Worm (Caenorhabditis elegans) whole organism, L4 larva: ENCODE measurements around the gene nas-4.

Experiments
- T20F7.1 ChIP-seq: fragments of 200-800 bp; sonication (Bioruptor generic); optimal IDR thresholded peaks from 2 replicates; lab custom pipeline; 2018; ENCODE audit warnings: mild to moderate bottlenecking, missing genetic modification characterization, missing compliant biosample characterization
- ZK546.5 ChIP-seq, 2 experiments: sonication (generic microtip); optimal IDR thresholded peaks; 2 replicates each; lab custom pipeline; 2017; ENCODE audit warnings: missing biosample characterization in 2 of 2, missing genetic modification characterization in 2 of 2
- ama-1 ChIP-seq: fragments of 150-350 bp; optimal IDR thresholded peaks from 2 replicates; lab custom pipeline; 2014; ENCODE audit warnings: inconsistent platforms, mixed read lengths
- attf-4 ChIP-seq: sonication (generic microtip); optimal IDR thresholded peaks from 3 replicates; lab custom pipeline; 2017; ENCODE audit warnings: missing biosample characterization, missing genetic modification characterization
- ceh-28 ChIP-seq: fragments of 150-350 bp; optimal IDR thresholded peaks from 2 replicates; lab custom pipeline; 2014; ENCODE audit warnings: missing biosample characterization, missing genetic modification reagents, missing genetic modification characterization
- ceh-44 ChIP-seq: fragments of 200-800 bp; sonication (Bioruptor generic); IDR thresholded peaks from 2 replicates; pipeline ENCODE4 v1.3.6; 2022; ENCODE audit warnings: missing genetic modification reagents, missing genetic modification characterization, missing compliant biosample characterization
- daf-16 ChIP-seq, 3 experiments: sonication (generic microtip); optimal IDR thresholded peaks; 2 replicates each; lab custom pipeline; 2016 to 2017; ENCODE audit warnings: missing genetic modification characterization in 3 of 3, missing genetic modification reagents in 3 of 3, mild to moderate bottlenecking in 2 of 3, missing compliant biosample characterization in 2 of 3, missing biosample characterization in 1 of 3, moderate library complexity in 1 of 3
- daf-8 ChIP-seq: fragments of 200-800 bp; sonication (Bioruptor generic); IDR thresholded peaks from 2 replicates; pipeline ENCODE4 v1.3.6; 2022; ENCODE audit warnings: missing genetic modification characterization, missing compliant biosample characterization
- dmd-6 ChIP-seq: fragments of 200-800 bp; sonication (Bioruptor generic); IDR thresholded peaks from 2 replicates; pipeline ENCODE4 v1.3.6; 2022; ENCODE audit warnings: missing genetic modification reagents, missing genetic modification characterization, missing compliant biosample characterization
- dmd-8 ChIP-seq: fragments of 200-800 bp; sonication (Bioruptor generic); IDR thresholded peaks from 2 replicates; pipeline ENCODE4 v1.3.6; 2022; ENCODE audit warnings: missing genetic modification characterization, missing compliant biosample characterization
- dmd-9 ChIP-seq: fragments of 200-800 bp; sonication (Bioruptor generic); IDR thresholded peaks from 2 replicates; pipeline ENCODE4 v1.3.6; 2022; ENCODE audit warnings: missing genetic modification reagents, missing genetic modification characterization, missing compliant biosample characterization
- dpl-1 ChIP-seq: fragments of 150-350 bp; optimal IDR thresholded peaks from 2 replicates; lab custom pipeline; 2014; ENCODE audit warnings: missing biosample characterization, missing genetic modification reagents, missing genetic modification characterization
- duxl-1 ChIP-seq: sonication (generic microtip); optimal IDR thresholded peaks from 2 replicates; lab custom pipeline; 2016; ENCODE audit warnings: mild to moderate bottlenecking, missing genetic modification characterization, moderate library complexity, missing compliant biosample characterization; ENCODE audit not compliant: poor library complexity
- dve-1 ChIP-seq: sonication (generic microtip); optimal IDR thresholded peaks from 2 replicates; lab custom pipeline; 2017; ENCODE audit warnings: antibody characterized with exemption, mild to moderate bottlenecking, missing genetic modification characterization, missing compliant biosample characterization; ENCODE audit not compliant: insufficient read depth
- egl-27 ChIP-seq: sonication (generic microtip); optimal IDR thresholded peaks from 3 replicates; lab custom pipeline; 2017; ENCODE audit warnings: missing biosample characterization, missing genetic modification reagents, missing genetic modification characterization
- lim-7 ChIP-seq: fragments of 200-800 bp; sonication (Bioruptor generic); IDR thresholded peaks from 2 replicates; pipeline ENCODE4 v1.3.6; 2022; ENCODE audit warnings: missing genetic modification characterization, missing compliant biosample characterization
- lin-15B ChIP-seq: fragments of 150-350 bp; sonication (generic microtip); optimal IDR thresholded peaks from 3 replicates; lab custom pipeline; 2014; ENCODE audit warnings: missing biosample characterization, missing genetic modification characterization
- lin-38 ChIP-seq: fragments of 200-800 bp; sonication (Bioruptor generic); IDR thresholded peaks from 2 replicates; pipeline ENCODE4 v1.3.6; 2022; ENCODE audit warnings: missing genetic modification reagents, missing genetic modification characterization, missing compliant biosample characterization
- lir-3 ChIP-seq: sonication (generic microtip); optimal IDR thresholded peaks from 2 replicates; lab custom pipeline; 2016; ENCODE audit warnings: mild to moderate bottlenecking, missing genetic modification characterization, missing compliant biosample characterization
- mdl-1 ChIP-seq, 2 experiments: fragments of 150-350 bp in 1 of 2; sonication (generic microtip) in 1 of 2; optimal IDR thresholded peaks; 2 replicates each; lab custom pipeline; 2014 to 2017; ENCODE audit warnings: missing biosample characterization in 2 of 2, missing genetic modification characterization in 2 of 2
- mdt-29 ChIP-seq: fragments of 200-800 bp; sonication (Bioruptor generic); IDR thresholded peaks from 2 replicates; pipeline ENCODE4 v1.3.6; 2022; ENCODE audit warnings: missing genetic modification reagents, missing genetic modification characterization, missing compliant biosample characterization
- mep-1 ChIP-seq: fragments of 150-350 bp; sonication (generic microtip); optimal IDR thresholded peaks from 3 replicates; lab custom pipeline; 2014; ENCODE audit warnings: missing biosample characterization, missing genetic modification characterization
- mxl-3 ChIP-seq: fragments of 200-800 bp; sonication (Bioruptor generic); optimal IDR thresholded peaks from 2 replicates; lab custom pipeline; 2018; ENCODE audit warnings: mild to moderate bottlenecking, missing genetic modification characterization, missing compliant biosample characterization
- nhr-102 ChIP-seq: sonication (generic microtip); optimal IDR thresholded peaks from 2 replicates; lab custom pipeline; 2016; ENCODE audit warnings: mild to moderate bottlenecking, missing genetic modification characterization, moderate library complexity, missing compliant biosample characterization
- nhr-11 ChIP-seq: fragments of 150-350 bp; optimal IDR thresholded peaks from 2 replicates; lab custom pipeline; 2014; ENCODE audit warnings: missing biosample characterization, missing genetic modification characterization
- nhr-111 ChIP-seq: fragments of 200-800 bp; sonication (Bioruptor generic); optimal IDR thresholded peaks from 2 replicates; lab custom pipeline; 2018; ENCODE audit warnings: mild to moderate bottlenecking, missing genetic modification characterization, missing compliant biosample characterization
- nhr-25 ChIP-seq: sonication (generic microtip); optimal IDR thresholded peaks from 2 replicates; lab custom pipeline; 2017; ENCODE audit warnings: missing genetic modification characterization, mild to moderate bottlenecking, missing compliant biosample characterization, antibody characterized with exemption, moderate library complexity, borderline replicate concordance; ENCODE audit not compliant: insufficient read depth
- nhr-28 ChIP-seq: fragments of 150-350 bp; optimal IDR thresholded peaks from 2 replicates; lab custom pipeline; 2014; ENCODE audit warnings: missing biosample characterization, missing genetic modification characterization
- nhr-6 ChIP-seq: fragments of 150-350 bp; optimal IDR thresholded peaks from 2 replicates; lab custom pipeline; 2014; ENCODE audit warnings: missing biosample characterization, missing genetic modification characterization
- nhr-76 ChIP-seq: fragments of 150-350 bp; optimal IDR thresholded peaks from 2 replicates; lab custom pipeline; 2014; ENCODE audit warnings: missing biosample characterization, missing genetic modification characterization
- nhr-77 ChIP-seq: fragments of 150-350 bp; optimal IDR thresholded peaks from 2 replicates; lab custom pipeline; 2014; ENCODE audit warnings: missing biosample characterization, missing genetic modification characterization
- pha-4 ChIP-seq, 2 experiments: fragments of 150-350 bp in 1 of 2; fragments of 200-800 bp in 1 of 2; sonication (Bioruptor generic) in 1 of 2; IDR thresholded peaks in 1 of 2; optimal IDR thresholded peaks in 1 of 2; 2 replicates each; pipeline versions ENCODE4 v1.3.6 to Lab custom; 2014 to 2022; ENCODE audit warnings: missing genetic modification characterization in 2 of 2, missing genetic modification reagents in 2 of 2, missing biosample characterization in 1 of 2, missing compliant biosample characterization in 1 of 2
- php-3 ChIP-seq: fragments of 200-800 bp; sonication (Bioruptor generic); IDR thresholded peaks from 2 replicates; pipeline ENCODE4 v1.3.6; 2022; ENCODE audit warnings: missing genetic modification reagents, missing genetic modification characterization, missing compliant biosample characterization
- skn-1 ChIP-seq: fragments of 150-350 bp; optimal IDR thresholded peaks from 2 replicates; lab custom pipeline; 2014; ENCODE audit warnings: missing biosample characterization, missing genetic modification characterization
- snpc-1.2 ChIP-seq: fragments of 200-800 bp; sonication (Bioruptor generic); IDR thresholded peaks from 2 replicates; pipeline ENCODE4 v1.3.6; 2022; ENCODE audit warnings: missing genetic modification reagents, missing genetic modification characterization, missing compliant biosample characterization
- snpc-4 ChIP-seq: fragments of 150-350 bp; optimal IDR thresholded peaks from 2 replicates; lab custom pipeline; 2014; ENCODE audit warnings: missing biosample characterization, missing genetic modification characterization
- tag-97 ChIP-seq: fragments of 200-800 bp; sonication (Bioruptor generic); IDR thresholded peaks from 2 replicates; pipeline ENCODE4 v1.3.6; 2022; ENCODE audit warnings: missing genetic modification characterization, missing compliant biosample characterization
- unc-62 ChIP-seq, 3 experiments: fragments of 150-350 bp in 1 of 3; sonication (generic microtip); optimal IDR thresholded peaks in 2 of 3; peaks in 1 of 3; 1 replicate in 1 of 3; 2 replicates in 2 of 3; lab custom pipeline; 2014 to 2017; ENCODE audit warnings: missing biosample characterization in 3 of 3, missing genetic modification characterization in 3 of 3, missing genetic modification reagents in 3 of 3, missing genotype in 1 of 3
- vab-7 ChIP-seq: fragments of 200-800 bp; sonication (Bioruptor generic); IDR thresholded peaks from 2 replicates; pipeline ENCODE4 v1.3.6; 2022; ENCODE audit warnings: missing genetic modification reagents, missing genetic modification characterization, missing compliant biosample characterization
- zfp-2 ChIP-seq: sonication (generic microtip); optimal IDR thresholded peaks from 2 replicates; lab custom pipeline; 2016; ENCODE audit warnings: mild to moderate bottlenecking, missing genetic modification characterization, missing compliant biosample characterization
- zfp-3 ChIP-seq: fragments of 200-800 bp; sonication (Bioruptor generic); conservative IDR thresholded peaks from 2 replicates; pipeline ENCODE4 v1.3.6; 2022; ENCODE audit warnings: missing genetic modification reagents, missing genetic modification characterization, missing compliant biosample characterization
- zip-2 ChIP-seq: fragments of 150-350 bp; optimal IDR thresholded peaks from 2 replicates; lab custom pipeline; 2014; ENCODE audit warnings: missing biosample characterization, missing genetic modification characterization
- ztf-7 ChIP-seq: fragments of 150-350 bp; optimal IDR thresholded peaks from 2 replicates; lab custom pipeline; 2014; ENCODE audit warnings: missing biosample characterization, missing genetic modification characterization

Gene nas-4

ce11 chrIII:6431766-6432228, 16.3 kb upstream of the nas-4 start, which contains the start of the genes mrps-17 and txdc-9 (continued):
- TF ChIP-seq tag-97 (GFP tag; lab: Robert Waterston, UW), result no peak
- TF ChIP-seq, all 104 proteins: peak for 19

- TF ChIP-seq daf-8 (no peak), snpc-1.2 (no peak), daf-16 (GFP tag; optimal IDR thresholded peaks at IDR 0.05; lab: Kevin White, UChicago) (no peak), daf-16 (tag; optimal IDR thresholded peaks at IDR 0.05; lab: Kevin White, UChicago) (no peak), ZK546.5 (tag; optimal IDR thresholded peaks at IDR 0.05; lab: Kevin White, UChicago) (no peak)
Measured at ce11 chrIII:6430834-6431233, 15.4 kb upstream of the nas-4 start, which contains the start of gene popl-1. Gene popl-1, minus strand, starts transcription at chrIII:6430934.

ce11 chrIII:6427205-6427604, 11.7 kb upstream of the nas-4 start, which contains the start of gene C05D11.8:
Gene C05D11.8, minus strand, starts transcription at chrIII:6427305.
- TF ChIP-seq lin-15B (tag; lab: Kevin White, UChicago), result no peak
- no peak for TF ChIP-seq duxl-1 (tag; lab: Kevin White, UChicago)
- no peak for TF ChIP-seq nhr-11 (tag; lab: Kevin White, UChicago)
- no peak for TF ChIP-seq lin-38 (GFP tag; lab: Robert Waterston, UW)
- TF ChIP-seq dmd-9 (GFP tag; lab: Robert Waterston, UW), result no peak
- TF ChIP-seq mep-1 (tag; lab: Kevin White, UChicago), result no peak
- TF ChIP-seq php-3 (GFP tag; lab: Robert Waterston, UW), result no peak
- no peak for TF ChIP-seq ztf-7 (tag; lab: Kevin White, UChicago)
- no peak for TF ChIP-seq nhr-6 (tag; lab: Kevin White, UChicago)
- no peak for TF ChIP-seq lim-7 (GFP tag; lab: Robert Waterston, UW)
- TF ChIP-seq zfp-2 (tag; lab: Kevin White, UChicago), result no peak
- TF ChIP-seq ama-1, result no peak
- no peak for TF ChIP-seq mdt-29 (GFP tag; lab: Robert Waterston, UW)
- no peak for TF ChIP-seq ceh-28 (tag; lab: Kevin White, UChicago)
- TF ChIP-seq dve-1 (tag; lab: Kevin White, UChicago), result no peak
- TF ChIP-seq pha-4 (GFP tag; IDR thresholded peaks at IDR 0.05; lab: Robert Waterston, UW), result no peak
- no peak for TF ChIP-seq pha-4 (tag; optimal IDR thresholded peaks at IDR 0.05; lab: Kevin White, UChicago)
- no peak for TF ChIP-seq nhr-25 (tag; lab: Kevin White, UChicago)
- no peak for TF ChIP-seq vab-7 (GFP tag; lab: Robert Waterston, UW)
- TF ChIP-seq attf-4 (tag; lab: Kevin White, UChicago), result no peak
- TF ChIP-seq, all 104 proteins: peak for 0

- TF ChIP-seq skn-1 (tag; lab: Kevin White, UChicago) (no peak), nhr-111 (no peak), unc-62 (GFP tag; optimal IDR thresholded peaks at IDR 0.05 in 1 of 2; lab: Kevin White, UChicago) (peak in 1 of 2 experiments; percentile 94), unc-62 (tag; optimal IDR thresholded peaks at IDR 0.05; lab: Kevin White, UChicago) (no peak), tag-97 (GFP tag; lab: Robert Waterston, UW) (no peak), ztf-7 (tag; lab: Kevin White, UChicago) (no peak), zip-2 (tag; lab: Kevin White, UChicago) (no peak), nhr-76 (no peak), zfp-3 (GFP tag; lab: Robert Waterston, UW) (no peak), nhr-102 (no peak), vab-7 (GFP tag; lab: Robert Waterston, UW) (no peak), T20F7.1 (peak; percentile 59), nhr-28 (tag; lab: Kevin White, UChicago) (peak; percentile 73), lir-3 (tag; lab: Kevin White, UChicago) (no peak), daf-16 (GFP tag; optimal IDR thresholded peaks at IDR 0.05; lab: Kevin White, UChicago) (no peak), daf-16 (tag; optimal IDR thresholded peaks at IDR 0.05; lab: Kevin White, UChicago) (no peak), mdl-1 (tag; optimal IDR thresholded peaks at IDR 0.05; lab: Kevin White, UChicago) (peak in 1 of 2 experiments; percentile 30), dmd-8 (GFP tag; lab: Robert Waterston, UW) (no peak), lin-38 (GFP tag; lab: Robert Waterston, UW) (no peak), dve-1 (tag; lab: Kevin White, UChicago) (peak; percentile 59), ceh-44 (GFP tag; lab: Robert Waterston, UW) (no peak), dmd-6 (GFP tag; lab: Robert Waterston, UW) (peak; percentile 73), mxl-3 (GFP tag; lab: Kevin White, UChicago) (peak; percentile 71), egl-27 (tag; lab: Kevin White, UChicago) (no peak), dpl-1 (no peak), nhr-25 (tag; lab: Kevin White, UChicago) (no peak), snpc-4 (tag; lab: Kevin White, UChicago) (no peak), nhr-77 (tag; lab: Kevin White, UChicago) (peak; percentile 4), mep-1 (tag; lab: Kevin White, UChicago) (peak; percentile 5)
Measured at ce11 chrIII:6422721-6423120, 7.3 kb upstream of the nas-4 start.
